Worm (Caenorhabditis elegans) whole organism, young adult: Measurements from ENCODE around the gene srxa-6.
A peak's percentile ranks its signal among the peaks of the same experiment; 100 is the strongest.

Experiments
- B0261.1 ChIP-seq: sonication (generic microtip); optimal IDR thresholded peaks from 2 replicates; lab custom pipeline; 2016; ENCODE audit warnings: mild to moderate bottlenecking, missing genetic modification characterization, moderate library complexity, missing compliant biosample characterization
- B0336.3 ChIP-seq: fragments of 200-800 bp; sonication (Bioruptor generic); IDR thresholded peaks from 2 replicates; pipeline ENCODE4 v1.3.6; 2022; ENCODE audit warnings: missing genetic modification characterization, missing compliant biosample characterization
- F39B2.1 ChIP-seq: fragments of 200-800 bp; sonication (Bioruptor generic); IDR thresholded peaks from 2 replicates; pipeline ENCODE4 v1.3.6; 2022; ENCODE audit warnings: missing genetic modification reagents, missing genetic modification characterization, missing compliant biosample characterization
- K12H6.12 ChIP-seq: fragments of 200-800 bp; sonication (Bioruptor generic); optimal IDR thresholded peaks from 2 replicates; lab custom pipeline; 2018; ENCODE audit warnings: mild to moderate bottlenecking, missing genetic modification characterization, missing compliant biosample characterization
- T07F8.4 ChIP-seq: sonication (generic microtip); optimal IDR thresholded peaks from 2 replicates; lab custom pipeline; 2016; ENCODE audit warnings: mild to moderate bottlenecking, missing genetic modification characterization, moderate library complexity, missing compliant biosample characterization
- Y56A3A.18 ChIP-seq: fragments of 200-800 bp; sonication (Bioruptor generic); IDR thresholded peaks from 2 replicates; pipeline ENCODE4 v1.3.6; 2022; ENCODE audit warnings: missing genetic modification reagents, missing genetic modification characterization, missing compliant biosample characterization
- Y67H2A.10 ChIP-seq: fragments of 200-800 bp; sonication (Bioruptor generic); conservative IDR thresholded peaks from 2 replicates; pipeline ENCODE4 v1.3.6; 2022; ENCODE audit warnings: missing genetic modification reagents, missing genetic modification characterization, missing compliant biosample characterization
- Y79H2A.3 ChIP-seq: fragments of 200-800 bp; sonication (Bioruptor generic); conservative IDR thresholded peaks from 2 replicates; pipeline ENCODE4 v1.3.6; 2022; ENCODE audit warnings: missing genetic modification reagents, missing genetic modification characterization, missing compliant biosample characterization
- Y95B8A.8 ChIP-seq: fragments of 200-800 bp; sonication (Bioruptor generic); IDR thresholded peaks from 2 replicates; pipeline ENCODE4 v1.3.6; 2022; ENCODE audit warnings: missing genetic modification reagents, missing genetic modification characterization, missing compliant biosample characterization
- aptf-2 ChIP-seq: fragments of 200-800 bp; sonication (Bioruptor generic); conservative IDR thresholded peaks from 2 replicates; pipeline ENCODE4 v1.3.6; 2022; ENCODE audit warnings: missing genetic modification reagents, missing genetic modification characterization, missing compliant biosample characterization
- aptf-3 ChIP-seq: fragments of 200-800 bp; sonication (Bioruptor generic); IDR thresholded peaks from 2 replicates; pipeline ENCODE4 v1.3.6; 2022; ENCODE audit warnings: missing genetic modification characterization, missing compliant biosample characterization
- atf-7 ChIP-seq: sonication (generic microtip); optimal IDR thresholded peaks from 2 replicates; lab custom pipeline; 2017; ENCODE audit warnings: mild to moderate bottlenecking, missing genetic modification characterization, missing compliant biosample characterization
- attf-3 ChIP-seq: fragments of 200-800 bp; sonication (Bioruptor generic); conservative IDR thresholded peaks from 2 replicates; pipeline ENCODE4 v1.3.6; 2022; ENCODE audit warnings: missing genetic modification reagents, missing genetic modification characterization, missing compliant biosample characterization
- attf-5 ChIP-seq: fragments of 200-800 bp; sonication (Bioruptor generic); optimal IDR thresholded peaks from 2 replicates; lab custom pipeline; 2018; ENCODE audit warnings: mild to moderate bottlenecking, missing genetic modification characterization, missing compliant biosample characterization
- ceh-100 ChIP-seq: fragments of 200-800 bp; sonication (Bioruptor generic); IDR thresholded peaks from 2 replicates; pipeline ENCODE4 v1.3.6; 2022; ENCODE audit warnings: missing genetic modification reagents, missing genetic modification characterization, missing compliant biosample characterization
- ceh-79 ChIP-seq: sonication (generic microtip); optimal IDR thresholded peaks from 2 replicates; lab custom pipeline; 2017; ENCODE audit warnings: mild to moderate bottlenecking, missing genetic modification characterization, missing compliant biosample characterization
- die-1 ChIP-seq: sonication (generic microtip); optimal IDR thresholded peaks from 2 replicates; lab custom pipeline; 2016; ENCODE audit warnings: missing genotype, mild to moderate bottlenecking, missing genetic modification characterization, missing compliant biosample characterization
- dox-1 ChIP-seq: fragments of 200-800 bp; sonication (Bioruptor generic); IDR thresholded peaks from 2 replicates; pipeline ENCODE4 v1.3.6; 2022; ENCODE audit warnings: missing genetic modification reagents, missing genetic modification characterization, missing compliant biosample characterization
- egl-18 ChIP-seq: fragments of 200-800 bp; sonication (Bioruptor generic); IDR thresholded peaks from 2 replicates; pipeline ENCODE4 v1.3.6; 2022; ENCODE audit warnings: missing genetic modification reagents, missing genetic modification characterization, missing compliant biosample characterization
- egl-44 ChIP-seq: fragments of 200-800 bp; sonication (Bioruptor generic); IDR thresholded peaks from 2 replicates; pipeline ENCODE4 v1.3.6; 2022; ENCODE audit warnings: missing genetic modification reagents, missing genetic modification characterization, missing compliant biosample characterization
- ekl-4 ChIP-seq: fragments of 200-800 bp; sonication (Bioruptor generic); IDR thresholded peaks from 2 replicates; pipeline ENCODE4 v1.3.6; 2022; ENCODE audit warnings: missing genetic modification reagents, missing genetic modification characterization, missing compliant biosample characterization
- ets-4 ChIP-seq: fragments of 200-800 bp; sonication (Bioruptor generic); optimal IDR thresholded peaks from 2 replicates; lab custom pipeline; 2018; ENCODE audit warnings: mild to moderate bottlenecking, missing genetic modification characterization, missing compliant biosample characterization
- gei-17 ChIP-seq: fragments of 200-800 bp; sonication (Bioruptor generic); optimal IDR thresholded peaks from 2 replicates; lab custom pipeline; 2018; ENCODE audit warnings: mild to moderate bottlenecking, missing genetic modification characterization, missing compliant biosample characterization
- him-1 ChIP-seq: sonication (generic microtip); optimal IDR thresholded peaks from 2 replicates; lab custom pipeline; 2016; ENCODE audit warnings: missing genotype, missing genetic modification reagents, missing genetic modification characterization, missing compliant biosample characterization
- hlh-12 ChIP-seq: sonication (generic microtip); optimal IDR thresholded peaks from 2 replicates; lab custom pipeline; 2016; ENCODE audit warnings: missing genetic modification characterization, missing compliant biosample characterization
- hmg-20 ChIP-seq: fragments of 200-800 bp; sonication (Bioruptor generic); IDR thresholded peaks from 2 replicates; pipeline ENCODE4 v1.3.6; 2022; ENCODE audit warnings: missing genetic modification reagents, missing genetic modification characterization, missing compliant biosample characterization
- hsf-1 ChIP-seq: fragments of 200-800 bp; sonication (Bioruptor generic); IDR thresholded peaks from 2 replicates; pipeline ENCODE4 v1.3.6; 2022; ENCODE audit warnings: missing genetic modification reagents, missing genetic modification characterization, missing compliant biosample characterization
- lin-26 ChIP-seq: fragments of 200-800 bp; sonication (Bioruptor generic); IDR thresholded peaks from 2 replicates; pipeline ENCODE4 v1.3.6; 2022; ENCODE audit warnings: missing genetic modification reagents, missing genetic modification characterization, missing compliant biosample characterization
- lir-1 ChIP-seq: fragments of 200-800 bp; sonication (Bioruptor generic); conservative IDR thresholded peaks from 2 replicates; pipeline ENCODE4 v1.3.6; 2022; ENCODE audit warnings: missing genetic modification reagents, missing genetic modification characterization, missing compliant biosample characterization
- madf-10 ChIP-seq: sonication (generic microtip); optimal IDR thresholded peaks from 2 replicates; lab custom pipeline; 2016; ENCODE audit warnings: mild to moderate bottlenecking, missing genetic modification characterization, missing compliant biosample characterization
- nhr-27 ChIP-seq: fragments of 200-800 bp; sonication (Bioruptor generic); optimal IDR thresholded peaks from 2 replicates; lab custom pipeline; 2018; ENCODE audit warnings: mild to moderate bottlenecking, missing genetic modification characterization, moderate library complexity, missing compliant biosample characterization
- nhr-80 ChIP-seq: sonication (generic microtip); optimal IDR thresholded peaks from 2 replicates; lab custom pipeline; 2016; ENCODE audit warnings: missing genetic modification characterization, missing compliant biosample characterization
- tbp1 ChIP-seq: fragments of 200-800 bp; sonication (Bioruptor generic); optimal IDR thresholded peaks from 2 replicates; lab custom pipeline; 2018; ENCODE audit warnings: mild to moderate bottlenecking, missing genetic modification characterization, missing compliant biosample characterization
- unc-62 ChIP-seq: fragments of 150-350 bp; optimal IDR thresholded peaks from 2 replicates; lab custom pipeline; 2014; ENCODE audit warnings: missing biosample characterization, missing genetic modification reagents, missing genetic modification characterization
- ztf-25 ChIP-seq: fragments of 200-800 bp; sonication (Bioruptor generic); IDR thresholded peaks from 2 replicates; pipeline ENCODE4 v1.3.6; 2022; ENCODE audit warnings: missing genetic modification reagents, missing genetic modification characterization, missing compliant biosample characterization
- ztf-6 ChIP-seq: fragments of 200-800 bp; sonication (Bioruptor generic); IDR thresholded peaks from 2 replicates; pipeline ENCODE4 v1.3.6; 2022; ENCODE audit warnings: missing genetic modification reagents, missing genetic modification characterization, missing compliant biosample characterization

srxa-6 gene

ce11 chrV:20778257-20778697 is 43.5 kb downstream of the srxa-6 start (continued):
- TF ChIP-seq hlh-12 (tag; lab: Kevin White, UChicago) (no peak), dox-1 (GFP tag; lab: Robert Waterston, UW) (peak; percentile 82), K12H6.12 (tag; lab: Kevin White, UChicago) (peak; percentile 96), unc-62 (GFP tag; lab: Kevin White, UChicago) (no peak), ceh-100 (peak; percentile 42; the same call in 1 of the 2 replicates), lin-26 (GFP tag; lab: Robert Waterston, UW) (peak; percentile 75; the same call in 1 of the 2 replicates), B0261.1 (tag; lab: Kevin White, UChicago) (no peak), aptf-2 (0 out of 2 replicates have a peak, but pooled peaks have one; percentile 40), Y95B8A.8 (GFP tag; lab: Robert Waterston, UW) (peak; percentile 43; the same call in 1 of the 2 replicates), nhr-27 (tag; lab: Kevin White, UChicago) (no peak), Y67H2A.10 (GFP tag; lab: Robert Waterston, UW) (peak; percentile 37; the same call in 1 of the 2 replicates), him-1 (tag; lab: Kevin White, UChicago) (no peak), lir-1 (GFP tag; lab: Robert Waterston, UW) (peak; percentile 85), ets-4 (GFP tag; lab: Kevin White, UChicago) (peak; percentile 59), nhr-80 (tag; lab: Kevin White, UChicago) (peak; percentile 79), T07F8.4 (tag; lab: Kevin White, UChicago) (no peak), hsf-1 (GFP tag; lab: Robert Waterston, UW) (no peak), ztf-6 (GFP tag; lab: Robert Waterston, UW) (0 out of 2 replicates have a peak, but pooled peaks have one; percentile 64), F39B2.1 (GFP tag; lab: Robert Waterston, UW) (no peak), ceh-79 (tag; lab: Kevin White, UChicago) (no peak), attf-3 (GFP tag; lab: Robert Waterston, UW) (no peak), tbp1 (GFP tag; lab: Kevin White, UChicago) (peak; percentile 69), Y79H2A.3 (GFP tag; lab: Robert Waterston, UW) (no peak), attf-5 (peak; percentile 78), atf-7 (tag; lab: Kevin White, UChicago) (peak; percentile 91), egl-18 (no peak), aptf-3 (no peak), hmg-20 (peak; percentile 76), gei-17 (GFP tag; lab: Kevin White, UChicago) (peak; percentile 78), ztf-25 (GFP tag; lab: Robert Waterston, UW) (no peak)

- TF ChIP-seq egl-44 = 0 out of 2 replicates have a peak, but pooled peaks have one; percentile 28
- TF ChIP-seq nhr-80 (tag; lab: Kevin White, UChicago) = peak; percentile 20
- TF ChIP-seq unc-62 (GFP tag; lab: Kevin White, UChicago) = no peak
- no peak for TF ChIP-seq atf-7 (tag; lab: Kevin White, UChicago)
These were observed 44.1 kb downstream of the srxa-6 start for ce11 chrV:20778886-20779285.

ce11 chrV:20779707-20780346 is 45.1 kb downstream of the srxa-6 start:
- TF ChIP-seq Y56A3A.18 (GFP tag; lab: Robert Waterston, UW) (0 out of 2 replicates have a peak, but pooled peaks have one; percentile 42), B0336.3 (GFP tag; lab: Robert Waterston, UW) (0 out of 2 replicates have a peak, but pooled peaks have one; percentile 20), ekl-4 (GFP tag; lab: Robert Waterston, UW) (0 out of 2 replicates have a peak, but pooled peaks have one; percentile 18), die-1 (tag; lab: Kevin White, UChicago) (no peak), madf-10 (tag; lab: Kevin White, UChicago) (peak; percentile 49)
